Fruit fly (Drosophila melanogaster): ENCODE measurements around the gene CG5984.

CG5984 gene

dm6 chr3R:27288202-27289135, 40.7 kb upstream of the CG5984 start, which contains the start of the genes bigmax and Hmu (continued):
- TF ChIP-seq CG32532 (GFP tag; IDR thresholded peaks at IDR 0.05) (peak; percentile 91), p53 (GFP tag; optimal IDR thresholded peaks at IDR 0.05) (peak; percentile 60), tup (GFP tag; optimal IDR thresholded peaks at IDR 0.05) (peak; percentile 16), pum (GFP tag; optimal IDR thresholded peaks at IDR 0.05) (peak; percentile 85), CG6683 (GFP tag; optimal IDR thresholded peaks at IDR 0.05) (peak; percentile 62), nom (GFP tag; optimal IDR thresholded peaks at IDR 0.05) (peak; percentile 13), CG1529 (GFP tag; optimal IDR thresholded peaks at IDR 0.05) (peak; percentile 41), Drgx (GFP tag; IDR thresholded peaks at IDR 0.05) (peak; percentile 66), CG32767 (GFP tag; IDR thresholded peaks at IDR 0.05) (peak; percentile 69), ap (GFP tag; IDR thresholded peaks at IDR 0.05) (peak; percentile 72), lmd (GFP tag; IDR thresholded peaks at IDR 0.05) (peak; percentile 85), HmgZ (tag; optimal IDR thresholded peaks at IDR 0.05) (peak; percentile 89), CG7271 (tag; optimal IDR thresholded peaks at IDR 0.05) (peak; percentile 63), CG10267 (tag; optimal IDR thresholded peaks at IDR 0.05) (peak; percentile 83), CG13123 (GFP tag; optimal IDR thresholded peaks at IDR 0.05) (peak; percentile 82), repo (GFP tag; optimal IDR thresholded peaks at IDR 0.05) (peak; percentile 81), NfI (GFP tag; optimal IDR thresholded peaks at IDR 0.05) (peak; percentile 79), CG16863 (GFP tag; optimal IDR thresholded peaks at IDR 0.05) (peak; percentile 81), Mes4 (GFP tag; optimal IDR thresholded peaks at IDR 0.05) (peak; percentile 66), CG10543 (GFP tag; optimal IDR thresholded peaks at IDR 0.05) (peak; percentile 79), CG13894 (tag; optimal IDR thresholded peaks at IDR 0.05) (peak; percentile 90), ci (GFP tag; IDR thresholded peaks at IDR 0.05) (peak; percentile 92), insv (GFP tag; optimal IDR thresholded peaks at IDR 0.05) (peak in 1 of 2 experiments; percentile 38), CG6254 (GFP tag; optimal IDR thresholded peaks at IDR 0.05) (no peak), CG8281 (tag; optimal IDR thresholded peaks at IDR 0.05) (peak; percentile 21), Atf6 (GFP tag; IDR thresholded peaks at IDR 0.05) (peak; percentile 77), ac (GFP tag; optimal IDR thresholded peaks at IDR 0.05) (no peak), Lpt (GFP tag; optimal IDR thresholded peaks at IDR 0.05) (no peak), Sry-β (GFP tag; optimal IDR thresholded peaks at IDR 0.05) (no peak), dimm (GFP tag; IDR thresholded peaks at IDR 0.05) (peak; percentile 15; the same call in 1 of the 2 replicates), NK7.1 (GFP tag; optimal IDR thresholded peaks at IDR 0.05) (peak; percentile 64), CG6791 (GFP tag; IDR thresholded peaks at IDR 0.05; ENCODE audit: partially characterized antibody) (peak; percentile 84; the same call in 2 of the 3 replicates), ab (GFP tag; optimal IDR thresholded peaks at IDR 0.05) (peak; percentile 13), CG10959 (GFP tag; IDR thresholded peaks at IDR 0.05) (peak; percentile 40; the same call in 1 of the 2 replicates), CG1832 (GFP tag; optimal IDR thresholded peaks at IDR 0.05) (no peak), bigmax (GFP tag; optimal IDR thresholded peaks at IDR 0.05) (no peak), Sin3A (optimal IDR thresholded peaks at IDR 0.05) (peak; percentile 88), sens (GFP tag) (peak; percentile 94), CTCF (GFP tag; optimal IDR thresholded peaks at IDR 0.05) (peak; percentile 57), CG16813 (GFP tag; IDR thresholded peaks at IDR 0.05; ENCODE audit: partially characterized antibody) (peak; percentile 95), B-H1 (GFP tag; IDR thresholded peaks at IDR 0.05) (peak; percentile 74), so (GFP tag; IDR thresholded peaks at IDR 0.05) (peak; percentile 56; the same call in 1 of the 3 replicates), CG4820 (GFP tag; optimal IDR thresholded peaks at IDR 0.05) (peak; percentile 82), CG8359 (GFP tag; optimal IDR thresholded peaks at IDR 0.05; ENCODE audit: borderline replicate concordance) (no peak), Ravus (GFP tag; IDR thresholded peaks at IDR 0.05) (0 out of 2 replicates have a peak, but pooled peaks have one; percentile 10), cato (GFP tag; optimal IDR thresholded peaks at IDR 0.05; ENCODE audit: borderline replicate concordance) (peak; percentile 4), Hsf (GFP tag; optimal IDR thresholded peaks at IDR 0.05) (peak; percentile 88), Side (GFP tag; optimal IDR thresholded peaks at IDR 0.05) (peak; percentile 86), tna (GFP tag; IDR thresholded peaks at IDR 0.05; ENCODE audit: partially characterized antibody) (peak; percentile 71)
